Fruit fly (Drosophila melanogaster) Kc167 (cell line): ENCODE measurements around the gene BomT3.
A peak's percentile ranks its signal among the peaks of the same experiment; 100 is the strongest.

Source experiments
- Myc ChIP-seq: fragments of >200 bp; optimal IDR thresholded peaks from 2 replicates; lab custom pipeline; 2017; ENCODE audit warnings: missing external identifiers
- Sin3A ChIP-seq: fragments of >200 bp; optimal IDR thresholded peaks from 2 replicates; lab custom pipeline; 2018; ENCODE audit warnings: missing external identifiers
- h ChIP-seq: fragments of >200 bp; optimal IDR thresholded peaks from 3 replicates; lab custom pipeline; 2018; ENCODE audit warnings: missing external identifiers
- insv ChIP-seq: fragments of >200 bp; optimal IDR thresholded peaks from 3 replicates; lab custom pipeline; 2018; ENCODE audit warnings: missing external identifiers
- psq ChIP-seq: fragments of >200 bp; optimal IDR thresholded peaks from 2 replicates; lab custom pipeline; 2017; ENCODE audit warnings: missing external identifiers
- ttk ChIP-seq: sonication (Bioruptor generic); optimal IDR thresholded peaks from 2 replicates; lab custom pipeline; 2017; ENCODE audit warnings: missing external identifiers

The BomT3 gene

dm6 chr3R:22047412-22047811, 38.8 kb downstream of the BomT3 start:
- TF ChIP-seq insv (lab: Kevin White, UChicago) (no peak), Myc (lab: Kevin White, UChicago) (no peak), psq (no peak), h (no peak), Sin3A (lab: Kevin White, UChicago) (no peak), ttk (no peak)

- TF ChIP-seq insv (lab: Kevin White, UChicago), result no peak
- no peak for TF ChIP-seq ttk
- no peak for TF ChIP-seq Sin3A (lab: Kevin White, UChicago)
- TF ChIP-seq psq, result no peak
- TF ChIP-seq h, result no peak
- no peak for TF ChIP-seq Myc (lab: Kevin White, UChicago)
Measured at dm6 chr3R:22046723-22047122, 39.5 kb downstream of the BomT3 start.

DNA sequence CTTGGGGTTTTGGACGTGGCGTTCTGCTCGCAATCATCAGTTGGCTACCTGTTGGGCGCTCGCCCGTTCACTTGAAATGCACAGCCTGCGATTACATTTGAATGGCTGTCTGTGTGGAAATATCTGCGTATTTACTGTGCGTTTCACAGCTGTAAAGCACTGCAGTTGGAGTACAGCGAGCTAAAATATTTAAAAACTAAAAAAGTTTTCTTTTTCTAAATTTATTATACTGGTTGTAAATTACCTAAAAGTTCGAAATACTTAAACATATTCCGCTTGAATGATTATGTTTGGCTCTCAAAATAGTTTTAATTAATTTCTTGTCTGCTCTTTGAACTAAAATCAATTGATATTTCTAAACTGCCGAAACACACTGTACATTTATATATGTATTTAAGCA, 40.0 kb downstream of the BomT3 start:
- TF ChIP-seq psq (no peak), Myc (lab: Kevin White, UChicago) (no peak), ttk (no peak)

- TF ChIP-seq Sin3A (lab: Kevin White, UChicago), result no peak
- TF ChIP-seq insv (lab: Kevin White, UChicago), result no peak
- no peak for TF ChIP-seq Myc (lab: Kevin White, UChicago)
- no peak for TF ChIP-seq psq
- TF ChIP-seq ttk, result no peak
- TF ChIP-seq h, result no peak
Measured at dm6 chr3R:22044443-22044970, 41.7 kb downstream of the BomT3 start.

dm6 chr3R:22043748-22044402, 42.3 kb downstream of the BomT3 start:
- TF ChIP-seq insv (lab: Kevin White, UChicago) (no peak), psq (no peak), Sin3A (lab: Kevin White, UChicago) (no peak), h (no peak), Myc (lab: Kevin White, UChicago) (no peak), ttk (no peak)

DNA sequence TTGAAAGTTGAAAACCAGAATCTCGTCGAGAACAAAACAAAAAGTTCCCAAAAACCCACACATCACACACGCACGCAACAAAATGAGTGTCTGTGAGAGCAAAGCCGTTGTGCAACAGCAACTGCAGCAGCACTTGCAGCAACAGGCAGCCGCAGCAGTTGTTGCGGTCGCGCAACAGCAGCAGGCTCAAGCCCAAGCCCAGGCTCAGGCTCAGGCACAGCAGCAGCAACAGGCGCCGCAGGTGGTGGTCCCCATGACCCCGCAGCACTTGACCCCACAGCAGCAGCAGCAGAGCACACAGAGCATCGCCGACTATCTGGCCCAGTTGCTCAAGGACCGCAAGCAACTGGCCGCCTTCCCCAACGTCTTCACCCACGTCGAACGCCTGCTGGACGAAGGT, 43.2 kb downstream of the BomT3 start:
- TF ChIP-seq ttk (peak; percentile 2), Myc (lab: Kevin White, UChicago) (no peak)

- TF ChIP-seq ttk (no peak), h (no peak), insv (lab: Kevin White, UChicago) (no peak), psq (no peak), Sin3A (lab: Kevin White, UChicago) (no peak), Myc (lab: Kevin White, UChicago) (no peak)
Measured at dm6 chr3R:22042283-22042875, 43.8 kb downstream of the BomT3 start.

DNA sequence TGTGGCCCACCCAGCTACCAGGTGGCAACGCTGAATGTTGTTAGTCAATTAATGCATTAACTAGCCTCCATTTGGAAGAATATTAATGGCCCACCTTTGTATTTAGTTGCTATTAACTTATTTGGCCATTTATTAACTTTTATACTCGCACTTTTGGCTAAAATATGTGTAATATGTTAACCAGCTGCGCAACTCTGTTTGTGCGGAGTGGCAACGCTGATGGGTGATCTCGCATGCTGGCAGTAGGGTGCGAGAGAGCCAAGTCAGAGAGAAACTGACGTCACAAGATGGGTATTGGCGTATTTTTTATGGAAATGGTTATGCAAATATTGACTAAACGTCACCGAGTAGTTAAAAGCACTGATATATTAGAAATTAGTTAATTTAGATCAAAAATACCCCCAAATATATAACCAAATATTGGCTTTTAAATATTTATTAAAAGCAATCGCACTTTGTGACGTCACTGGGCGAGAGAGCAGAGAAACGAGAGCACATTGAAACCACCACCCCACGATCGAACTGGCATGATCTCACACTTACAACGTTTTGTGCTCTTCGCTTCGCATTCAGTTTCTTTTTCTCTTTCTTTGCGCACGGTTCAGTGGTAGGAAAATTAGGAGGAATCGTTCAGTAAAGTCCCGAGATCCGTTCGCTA, 44.4 kb downstream of the BomT3 start, which contains the start of gene how:
TSS of gene how (plus strand) at position 567 of the 658 bp plus-strand sequence.
- TF ChIP-seq ttk (no peak), psq (no peak), Sin3A (lab: Kevin White, UChicago) (no peak), insv (lab: Kevin White, UChicago) (no peak), Myc (lab: Kevin White, UChicago) (no peak), h (no peak)

DNA sequence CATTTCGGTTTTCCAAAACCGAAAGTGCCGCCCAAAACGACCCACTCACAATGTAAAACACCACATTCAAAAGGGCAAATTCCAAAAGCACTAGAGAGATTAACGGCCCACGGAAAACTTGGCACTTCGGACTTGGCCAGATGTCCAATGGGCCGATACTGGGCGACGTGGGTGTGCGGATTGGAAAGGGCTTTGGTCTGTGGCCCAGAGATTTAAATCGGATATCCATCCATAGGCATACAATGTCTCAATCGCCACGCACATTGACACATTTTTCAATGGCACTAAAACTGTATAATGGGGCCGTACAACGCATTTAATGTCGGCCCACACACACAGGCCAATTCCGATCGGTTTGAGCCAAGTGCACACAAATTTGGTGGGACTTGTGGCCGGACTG, 45.8 kb downstream of the BomT3 start:
- TF ChIP-seq psq, result no peak
- no peak for TF ChIP-seq ttk
- no peak for TF ChIP-seq insv (lab: Kevin White, UChicago)
- no peak for TF ChIP-seq Sin3A (lab: Kevin White, UChicago)
- TF ChIP-seq Myc (lab: Kevin White, UChicago), result no peak
- TF ChIP-seq h, result no peak

- TF ChIP-seq insv (lab: Kevin White, UChicago), result no peak
- no peak for TF ChIP-seq psq
- TF ChIP-seq Myc (lab: Kevin White, UChicago), result no peak
Measured at dm6 chr3R:22039480-22039879, 46.7 kb downstream of the BomT3 start.

- TF ChIP-seq h, result no peak
- no peak for TF ChIP-seq Myc (lab: Kevin White, UChicago)
- TF ChIP-seq Sin3A (lab: Kevin White, UChicago), result no peak
- no peak for TF ChIP-seq psq
- no peak for TF ChIP-seq insv (lab: Kevin White, UChicago)
- TF ChIP-seq ttk, result no peak
Measured at dm6 chr3R:22035552-22035951, 50.6 kb downstream of the BomT3 start.
